Fruit fly (Drosophila melanogaster) whole organism, embryonic: Measurements from ENCODE around the gene CG3335.

Experiments
- CG16813 ChIP-seq: fragments of 200-800 bp; sonication (Bioruptor generic); IDR thresholded peaks from 3 replicates; pipeline ENCODE4 v1.3.6; 2022; ENCODE audit warnings: missing biosample characterization, missing genetic modification characterization; ENCODE audit not compliant: partially characterized antibody
- HLH3B ChIP-seq: fragments of 200-800 bp; sonication (Bioruptor generic); IDR thresholded peaks from 2 replicates; pipeline ENCODE4 v1.3.6; 2022; ENCODE audit warnings: missing biosample characterization, missing genetic modification characterization
- Ravus ChIP-seq: fragments of 200-800 bp; sonication (Bioruptor generic); IDR thresholded peaks from 2 replicates; pipeline ENCODE4 v1.3.6; 2022; ENCODE audit warnings: missing biosample characterization, missing genetic modification characterization
- Sox102F ChIP-seq: fragments of 200-800 bp; sonication (Bioruptor generic); optimal IDR thresholded peaks from 2 replicates; lab custom pipeline; 2018; ENCODE audit warnings: missing biosample characterization, mild to moderate bottlenecking, missing genetic modification characterization, moderate library complexity

DNA sequence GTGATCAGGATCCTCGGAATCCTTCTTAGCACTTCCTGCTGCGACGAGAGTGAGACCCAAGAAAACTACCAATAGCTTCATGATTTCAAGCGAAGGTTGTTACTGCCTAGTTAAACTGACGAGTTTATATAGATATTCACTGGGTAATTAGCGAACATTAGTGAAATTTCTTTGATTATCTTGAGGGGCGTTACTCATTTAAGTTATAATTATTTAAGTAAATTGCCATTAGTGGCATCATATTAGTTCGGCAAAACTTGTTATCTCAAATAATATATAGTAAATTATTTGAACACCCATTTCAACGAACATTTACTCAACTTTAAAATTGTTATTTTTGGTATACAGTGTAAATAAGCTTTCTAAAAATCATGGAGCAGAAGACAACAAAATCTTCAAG, 22.8 kb upstream of the CG3335 start, which contains the start of the genes CG3088 and CG3306:
- TF ChIP-seq Sox102F (GFP tag; lab: Kevin White, UChicago), result no peak
- no peak for TF ChIP-seq HLH3B
- no peak for TF ChIP-seq Ravus (GFP tag; lab: Robert Waterston, UW)
- no peak for TF ChIP-seq CG16813 (GFP tag; lab: Robert Waterston, UW)
